Worm (Caenorhabditis elegans): ENCODE measurements around the gene shk-1.

- TF ChIP-seq efl-1 (GFP tag; optimal IDR thresholded peaks at IDR 0.05) (no peak), athp-1 (tag; optimal IDR thresholded peaks at IDR 0.05) (no peak), ama-1 (optimal IDR thresholded peaks at IDR 0.05) (no peak), ama-1 (GFP tag; optimal IDR thresholded peaks at IDR 0.05) (no peak), F10E7.11 (tag; optimal IDR thresholded peaks at IDR 0.05) (no peak), gei-17 (GFP tag; optimal IDR thresholded peaks at IDR 0.05) (no peak), unc-130 (GFP tag; optimal IDR thresholded peaks at IDR 0.05) (no peak), B0035.1 (tag; optimal IDR thresholded peaks at IDR 0.05) (no peak), F49E8.2 (tag; optimal IDR thresholded peaks at IDR 0.05; ENCODE audit: insufficient read depth) (no peak)
These were observed 5.0 kb upstream of the shk-1 start, which contains the start of gene Y53C12B.7 for ce11 chrII:9753056-9753455.
